Worm (Caenorhabditis elegans) whole organism, midembryonic: ENCODE results near the gene M04D8.7.

ENCODE experiments used
- T22C8.4 ChIP-seq: fragments of 200-800 bp; sonication (Bioruptor generic); IDR thresholded peaks from 2 replicates; pipeline ENCODE4 v1.3.6; 2022; ENCODE audit warnings: missing genetic modification characterization, missing compliant biosample characterization
- cog-1 ChIP-seq: sonication (generic microtip); optimal IDR thresholded peaks from 2 replicates; lab custom pipeline; 2016; ENCODE audit warnings: missing genetic modification characterization, missing compliant biosample characterization
- flt-1 ChIP-seq: fragments of 200-800 bp; sonication (Bioruptor generic); IDR thresholded peaks from 2 replicates; pipeline ENCODE4 v1.3.6; 2022; ENCODE audit warnings: missing genetic modification characterization, missing compliant biosample characterization
- klf-2 ChIP-seq: fragments of 200-800 bp; sonication (Bioruptor generic); conservative IDR thresholded peaks from 2 replicates; pipeline ENCODE4 v1.3.6; 2022; ENCODE audit warnings: missing genetic modification reagents, missing genetic modification characterization, missing compliant biosample characterization
- ref-1 ChIP-seq: fragments of 200-800 bp; sonication (Bioruptor generic); conservative IDR thresholded peaks from 2 replicates; pipeline ENCODE4 v1.3.6; 2022; ENCODE audit warnings: missing genetic modification reagents, missing genetic modification characterization, missing compliant biosample characterization
- tab-1 ChIP-seq: fragments of 200-800 bp; sonication (Bioruptor generic); IDR thresholded peaks from 2 replicates; pipeline ENCODE4 v1.3.6; 2022; ENCODE audit warnings: missing genetic modification characterization, missing compliant biosample characterization
- ztf-23 ChIP-seq: fragments of 200-800 bp; sonication (Bioruptor generic); IDR thresholded peaks from 2 replicates; pipeline ENCODE4 v1.3.6; 2022; ENCODE audit warnings: missing genetic modification reagents, missing genetic modification characterization, missing compliant biosample characterization
- ztf-29 ChIP-seq: fragments of 200-800 bp; sonication (Bioruptor generic); IDR thresholded peaks from 2 replicates; pipeline ENCODE4 v1.3.6; 2022; ENCODE audit warnings: missing genetic modification reagents, missing genetic modification characterization, missing compliant biosample characterization

ce11 chrIII:10083242-10083641 is 46.0 kb downstream of the M04D8.7 start, which contains the start of gene T16H12.3:
- TF ChIP-seq tab-1 (GFP tag; lab: Robert Waterston, UW), result no peak
- TF ChIP-seq ztf-23, result no peak
- no peak for TF ChIP-seq cog-1 (tag; lab: Kevin White, UChicago)
- no peak for TF ChIP-seq flt-1 (GFP tag; lab: Robert Waterston, UW)
- no peak for TF ChIP-seq klf-2 (GFP tag; lab: Robert Waterston, UW)
- no peak for TF ChIP-seq ref-1
- no peak for TF ChIP-seq T22C8.4 (GFP tag; lab: Robert Waterston, UW)
- TF ChIP-seq ztf-29, result no peak
